Worm (Caenorhabditis elegans) whole organism, midembryonic: Measurements from ENCODE around the gene C25A8.2.

ENCODE experiments used
- T22C8.4 ChIP-seq: fragments of 200-800 bp; sonication (Bioruptor generic); IDR thresholded peaks from 2 replicates; pipeline ENCODE4 v1.3.6; 2022; ENCODE audit warnings: missing genetic modification characterization, missing compliant biosample characterization
- flt-1 ChIP-seq: fragments of 200-800 bp; sonication (Bioruptor generic); IDR thresholded peaks from 2 replicates; pipeline ENCODE4 v1.3.6; 2022; ENCODE audit warnings: missing genetic modification characterization, missing compliant biosample characterization
- med-1 ChIP-seq: sonication (generic microtip); optimal IDR thresholded peaks from 2 replicates; lab custom pipeline; 2017; ENCODE audit warnings: missing genetic modification characterization, mild to moderate bottlenecking, missing compliant biosample characterization, antibody characterized with exemption, missing genetic modification reagents; ENCODE audit not compliant: insufficient read depth
- ref-1 ChIP-seq: fragments of 200-800 bp; sonication (Bioruptor generic); conservative IDR thresholded peaks from 2 replicates; pipeline ENCODE4 v1.3.6; 2022; ENCODE audit warnings: missing genetic modification reagents, missing genetic modification characterization, missing compliant biosample characterization
- tab-1 ChIP-seq: fragments of 200-800 bp; sonication (Bioruptor generic); IDR thresholded peaks from 2 replicates; pipeline ENCODE4 v1.3.6; 2022; ENCODE audit warnings: missing genetic modification characterization, missing compliant biosample characterization

ce11 chrIV:7036790-7037189 is 27.2 kb downstream of the C25A8.2 start, which contains the start of gene ufl-1:
- TF ChIP-seq med-1 (GFP tag; lab: Kevin White, UChicago) (no peak), flt-1 (no peak), tab-1 (no peak), ref-1 (GFP tag; lab: Robert Waterston, UW) (no peak), T22C8.4 (GFP tag; lab: Robert Waterston, UW) (no peak)
